Worm (Caenorhabditis elegans): ENCODE measurements around the gene hlh-14.

ce11 chrII:5708154-5708553 is 30.5 kb downstream of the hlh-14 start:
- TF ChIP-seq cog-1 (tag; optimal IDR thresholded peaks at IDR 0.05) (no peak), ref-1 (GFP tag; conservative IDR thresholded peaks at IDR 0.05) (no peak), ztf-23 (GFP tag; IDR thresholded peaks at IDR 0.05) (no peak), flt-1 (GFP tag; IDR thresholded peaks at IDR 0.05) (no peak), T22C8.4 (GFP tag; IDR thresholded peaks at IDR 0.05) (no peak), tab-1 (GFP tag; IDR thresholded peaks at IDR 0.05) (no peak), med-1 (GFP tag; optimal IDR thresholded peaks at IDR 0.05; ENCODE audit: insufficient read depth) (no peak), ztf-29 (GFP tag; IDR thresholded peaks at IDR 0.05) (no peak), klf-2 (GFP tag; conservative IDR thresholded peaks at IDR 0.05) (no peak)
